Worm (Caenorhabditis elegans) whole organism, young adult: Measurements from ENCODE around the gene glt-5.
A peak's percentile ranks its signal among the peaks of the same experiment; 100 is the strongest.

Source experiments
- B0261.1 ChIP-seq: sonication (generic microtip); optimal IDR thresholded peaks from 2 replicates; lab custom pipeline; 2016; ENCODE audit warnings: mild to moderate bottlenecking, missing genetic modification characterization, moderate library complexity, missing compliant biosample characterization
- C06A6.2 ChIP-seq: fragments of 200-800 bp; sonication (Bioruptor generic); conservative IDR thresholded peaks from 2 replicates; pipeline ENCODE4 v1.3.6; 2022; ENCODE audit warnings: missing genetic modification characterization, missing compliant biosample characterization
- F23B12.7 ChIP-seq: sonication (generic microtip); optimal IDR thresholded peaks from 2 replicates; lab custom pipeline; 2017; ENCODE audit warnings: missing genetic modification characterization, mild to moderate bottlenecking, missing compliant biosample characterization, antibody characterized with exemption, moderate library complexity; ENCODE audit not compliant: insufficient read depth
- F37B4.10 ChIP-seq: fragments of 200-800 bp; sonication (Bioruptor generic); IDR thresholded peaks from 2 replicates; pipeline ENCODE4 v1.3.6; 2022; ENCODE audit warnings: missing genetic modification characterization, missing compliant biosample characterization
- F39B2.1 ChIP-seq: fragments of 200-800 bp; sonication (Bioruptor generic); IDR thresholded peaks from 2 replicates; pipeline ENCODE4 v1.3.6; 2022; ENCODE audit warnings: missing genetic modification reagents, missing genetic modification characterization, missing compliant biosample characterization
- F57C9.4 ChIP-seq: sonication (generic microtip); optimal IDR thresholded peaks from 2 replicates; lab custom pipeline; 2017; ENCODE audit warnings: mild to moderate bottlenecking, missing genetic modification characterization, missing compliant biosample characterization
- Y56A3A.18 ChIP-seq: fragments of 200-800 bp; sonication (Bioruptor generic); IDR thresholded peaks from 2 replicates; pipeline ENCODE4 v1.3.6; 2022; ENCODE audit warnings: missing genetic modification reagents, missing genetic modification characterization, missing compliant biosample characterization
- attf-3 ChIP-seq: fragments of 200-800 bp; sonication (Bioruptor generic); conservative IDR thresholded peaks from 2 replicates; pipeline ENCODE4 v1.3.6; 2022; ENCODE audit warnings: missing genetic modification reagents, missing genetic modification characterization, missing compliant biosample characterization
- attf-5 ChIP-seq: fragments of 200-800 bp; sonication (Bioruptor generic); optimal IDR thresholded peaks from 2 replicates; lab custom pipeline; 2018; ENCODE audit warnings: mild to moderate bottlenecking, missing genetic modification characterization, missing compliant biosample characterization
- ccch-3 ChIP-seq: fragments of 200-800 bp; sonication (Bioruptor generic); optimal IDR thresholded peaks from 2 replicates; lab custom pipeline; 2018; ENCODE audit warnings: mild to moderate bottlenecking, missing genetic modification characterization, missing compliant biosample characterization
- ceh-79 ChIP-seq: sonication (generic microtip); optimal IDR thresholded peaks from 2 replicates; lab custom pipeline; 2017; ENCODE audit warnings: mild to moderate bottlenecking, missing genetic modification characterization, missing compliant biosample characterization
- ceh-91 ChIP-seq: fragments of 200-800 bp; sonication (Bioruptor generic); IDR thresholded peaks from 2 replicates; pipeline ENCODE4 v1.3.6; 2022; ENCODE audit warnings: missing genetic modification reagents, missing genetic modification characterization, missing compliant biosample characterization
- die-1 ChIP-seq: sonication (generic microtip); optimal IDR thresholded peaks from 2 replicates; lab custom pipeline; 2016; ENCODE audit warnings: missing genotype, mild to moderate bottlenecking, missing genetic modification characterization, missing compliant biosample characterization
- dox-1 ChIP-seq: fragments of 200-800 bp; sonication (Bioruptor generic); IDR thresholded peaks from 2 replicates; pipeline ENCODE4 v1.3.6; 2022; ENCODE audit warnings: missing genetic modification reagents, missing genetic modification characterization, missing compliant biosample characterization
- dpl-1 ChIP-seq: fragments of 150-350 bp; optimal IDR thresholded peaks from 2 replicates; lab custom pipeline; 2014; ENCODE audit warnings: missing biosample characterization, missing genetic modification reagents, missing genetic modification characterization
- egl-44 ChIP-seq: fragments of 200-800 bp; sonication (Bioruptor generic); IDR thresholded peaks from 2 replicates; pipeline ENCODE4 v1.3.6; 2022; ENCODE audit warnings: missing genetic modification reagents, missing genetic modification characterization, missing compliant biosample characterization
- ekl-4 ChIP-seq: fragments of 200-800 bp; sonication (Bioruptor generic); IDR thresholded peaks from 2 replicates; pipeline ENCODE4 v1.3.6; 2022; ENCODE audit warnings: missing genetic modification reagents, missing genetic modification characterization, missing compliant biosample characterization
- ets-4 ChIP-seq: fragments of 200-800 bp; sonication (Bioruptor generic); optimal IDR thresholded peaks from 2 replicates; lab custom pipeline; 2018; ENCODE audit warnings: mild to moderate bottlenecking, missing genetic modification characterization, missing compliant biosample characterization
- hmg-1.2 ChIP-seq: fragments of 200-800 bp; sonication (Bioruptor generic); IDR thresholded peaks from 2 replicates; pipeline ENCODE4 v1.3.6; 2022; ENCODE audit warnings: missing genetic modification reagents, missing genetic modification characterization, missing compliant biosample characterization
- hsf-1 ChIP-seq: fragments of 200-800 bp; sonication (Bioruptor generic); IDR thresholded peaks from 2 replicates; pipeline ENCODE4 v1.3.6; 2022; ENCODE audit warnings: missing genetic modification reagents, missing genetic modification characterization, missing compliant biosample characterization
- let-607 ChIP-seq, 2 experiments: fragments of 200-800 bp in 1 of 2; sonication (Bioruptor generic) in 1 of 2; sonication (generic microtip) in 1 of 2; optimal IDR thresholded peaks; 2 replicates each; lab custom pipeline; 2016 to 2018; ENCODE audit warnings: mild to moderate bottlenecking in 2 of 2, missing compliant biosample characterization in 2 of 2, missing genetic modification characterization in 2 of 2, moderate library complexity in 2 of 2, missing genotype in 1 of 2
- lin-40 ChIP-seq: sonication (generic microtip); optimal IDR thresholded peaks from 2 replicates; lab custom pipeline; 2016; ENCODE audit warnings: missing genetic modification characterization, mild to moderate bottlenecking, missing compliant biosample characterization, missing genotype, missing genetic modification reagents
- lsl-1 ChIP-seq: fragments of 200-800 bp; sonication (Bioruptor generic); optimal IDR thresholded peaks from 2 replicates; lab custom pipeline; 2018; ENCODE audit warnings: mild to moderate bottlenecking, missing genetic modification characterization, moderate library complexity, missing compliant biosample characterization
- lsy-27 ChIP-seq: sonication (generic microtip); optimal IDR thresholded peaks from 2 replicates; lab custom pipeline; 2017; ENCODE audit warnings: missing genetic modification characterization, mild to moderate bottlenecking, missing compliant biosample characterization, antibody characterized with exemption, missing genotype, borderline replicate concordance; ENCODE audit not compliant: insufficient read depth
- madf-6 ChIP-seq: fragments of 200-800 bp; sonication (Bioruptor generic); IDR thresholded peaks from 2 replicates; pipeline ENCODE4 v1.3.6; 2022; ENCODE audit warnings: missing genetic modification reagents, missing genetic modification characterization, missing compliant biosample characterization
- nfya-2 ChIP-seq: fragments of 200-800 bp; sonication (Bioruptor generic); IDR thresholded peaks from 2 replicates; pipeline ENCODE4 v1.3.6; 2022; ENCODE audit warnings: missing genetic modification reagents, missing genetic modification characterization, missing compliant biosample characterization
- nhr-120 ChIP-seq: fragments of 200-800 bp; sonication (Bioruptor generic); IDR thresholded peaks from 2 replicates; pipeline ENCODE4 v1.3.6; 2022; ENCODE audit warnings: missing genetic modification characterization, missing compliant biosample characterization
- nhr-27 ChIP-seq: fragments of 200-800 bp; sonication (Bioruptor generic); optimal IDR thresholded peaks from 2 replicates; lab custom pipeline; 2018; ENCODE audit warnings: mild to moderate bottlenecking, missing genetic modification characterization, moderate library complexity, missing compliant biosample characterization
- nhr-80 ChIP-seq: sonication (generic microtip); optimal IDR thresholded peaks from 2 replicates; lab custom pipeline; 2016; ENCODE audit warnings: missing genetic modification characterization, missing compliant biosample characterization
- rpc-1 ChIP-seq, 2 experiments: fragments of 150-350 bp in 1 of 2; sonication (generic microtip) in 1 of 2; optimal IDR thresholded peaks; 2 replicates each; lab custom pipeline; 2014 to 2018; ENCODE audit warnings: missing biosample characterization in 1 of 2, missing genetic modification characterization in 1 of 2, missing genetic modification reagents in 1 of 2, missing genotype in 1 of 2
- sptf-2 ChIP-seq: fragments of 200-800 bp; sonication (Bioruptor generic); optimal IDR thresholded peaks from 2 replicates; lab custom pipeline; 2018; ENCODE audit warnings: mild to moderate bottlenecking, missing genetic modification characterization, missing compliant biosample characterization
- unc-130 ChIP-seq: sonication (generic microtip); optimal IDR thresholded peaks from 2 replicates; lab custom pipeline; 2016; ENCODE audit warnings: missing genetic modification reagents, missing genetic modification characterization, missing compliant biosample characterization
- unc-62 ChIP-seq: fragments of 150-350 bp; optimal IDR thresholded peaks from 2 replicates; lab custom pipeline; 2014; ENCODE audit warnings: missing biosample characterization, missing genetic modification reagents, missing genetic modification characterization
- xnd-1 ChIP-seq: sonication (generic microtip); optimal IDR thresholded peaks from 2 replicates; lab custom pipeline; 2016; ENCODE audit warnings: missing genotype, missing genetic modification reagents, missing genetic modification characterization, missing compliant biosample characterization
- zfh-2 ChIP-seq: fragments of 200-800 bp; sonication (Bioruptor generic); conservative IDR thresholded peaks from 2 replicates; pipeline ENCODE4 v1.3.6; 2022; ENCODE audit warnings: missing genetic modification reagents, missing genetic modification characterization, missing compliant biosample characterization
- ztf-26 ChIP-seq: sonication (generic microtip); optimal IDR thresholded peaks from 2 replicates; lab custom pipeline; 2017; ENCODE audit warnings: missing genetic modification characterization, missing compliant biosample characterization
- ztf-28 ChIP-seq: fragments of 200-800 bp; sonication (Bioruptor generic); IDR thresholded peaks from 2 replicates; pipeline ENCODE4 v1.3.6; 2022; ENCODE audit warnings: missing genetic modification reagents, missing genetic modification characterization, missing compliant biosample characterization

glt-5 gene

ce11 chrII:9695942-9696341 is 12.7 kb downstream of the glt-5 start:
- no peak for TF ChIP-seq nfya-2 (GFP tag; lab: Robert Waterston, UW)
- no peak for TF ChIP-seq dpl-1
- TF ChIP-seq unc-62 (GFP tag; lab: Kevin White, UChicago): no peak
- no peak for TF ChIP-seq unc-130 (GFP tag; lab: Kevin White, UChicago)
- no peak for TF ChIP-seq C06A6.2

- TF ChIP-seq F57C9.4 (tag; lab: Kevin White, UChicago): no peak
- no peak for TF ChIP-seq nhr-80 (tag; lab: Kevin White, UChicago)
- no peak for TF ChIP-seq B0261.1 (tag; lab: Kevin White, UChicago)
- TF ChIP-seq rpc-1 (optimal IDR thresholded peaks at IDR 0.05; lab: Kevin White, UChicago): no peak
- no peak for TF ChIP-seq rpc-1 (tag; optimal IDR thresholded peaks at IDR 0.05; lab: Kevin White, UChicago)
- TF ChIP-seq ceh-79 (tag; lab: Kevin White, UChicago): no peak
- no peak for TF ChIP-seq F37B4.10 (GFP tag; lab: Robert Waterston, UW)
- no peak for TF ChIP-seq hsf-1 (GFP tag; lab: Robert Waterston, UW)
Measured at ce11 chrII:9691839-9692238, 16.8 kb downstream of the glt-5 start, which contains the start of gene nlp-11. TSS of gene nlp-11 (minus strand) at chrII:9691939.

- TF ChIP-seq ztf-28 (GFP tag; lab: Robert Waterston, UW) (no peak), xnd-1 (tag; lab: Kevin White, UChicago) (no peak), egl-44 (GFP tag; lab: Robert Waterston, UW) (no peak), sptf-2 (GFP tag; lab: Kevin White, UChicago) (no peak), ccch-3 (GFP tag; lab: Kevin White, UChicago) (no peak), attf-5 (GFP tag; lab: Kevin White, UChicago) (no peak), nhr-120 (GFP tag; lab: Robert Waterston, UW) (no peak), ets-4 (GFP tag; lab: Kevin White, UChicago) (no peak), lsl-1 (GFP tag; lab: Kevin White, UChicago) (no peak), nhr-27 (no peak), dox-1 (no peak), ceh-91 (GFP tag; lab: Robert Waterston, UW) (no peak), die-1 (tag; lab: Kevin White, UChicago) (no peak), lsy-27 (tag; lab: Kevin White, UChicago) (no peak), ekl-4 (GFP tag; lab: Robert Waterston, UW) (no peak), madf-6 (GFP tag; lab: Robert Waterston, UW) (no peak), let-607 (tag; optimal IDR thresholded peaks at IDR 0.05; lab: Kevin White, UChicago) (no peak), unc-62 (GFP tag; lab: Kevin White, UChicago) (no peak), Y56A3A.18 (GFP tag; lab: Robert Waterston, UW) (no peak)
- TF ChIP-seq, all 124 proteins: peak for 0
Measured at ce11 chrII:9690067-9690632, 18.5 kb downstream of the glt-5 start.

ce11 chrII:9686663-9687193 is 22.0 kb downstream of the glt-5 start, which contains the start of gene ZK1320.9:
TSS of gene ZK1320.9 (minus strand) at chrII:9686713.
- TF ChIP-seq F23B12.7 (tag; lab: Kevin White, UChicago): peak; percentile 7
- peak; percentile 69 for TF ChIP-seq hmg-1.2 (GFP tag; lab: Robert Waterston, UW)
- peak; percentile 16 for TF ChIP-seq lin-40 (tag; lab: Kevin White, UChicago)
- peak; percentile 31 for TF ChIP-seq nhr-80 (tag; lab: Kevin White, UChicago)
- TF ChIP-seq ztf-26: peak; percentile 14
- no peak for TF ChIP-seq lsy-27 (tag; lab: Kevin White, UChicago)
- no peak for TF ChIP-seq F39B2.1 (GFP tag; lab: Robert Waterston, UW)
- peak; percentile 66 for TF ChIP-seq attf-3 (GFP tag; lab: Robert Waterston, UW)
- no peak for TF ChIP-seq zfh-2 (GFP tag; lab: Robert Waterston, UW)
